Fruit fly (Drosophila melanogaster) whole organism, pupa: ENCODE measurements around the gene dnc.

Source experiments
- CG10348 ChIP-seq: fragments of 200-800 bp; sonication (Bioruptor generic); IDR thresholded peaks from 2 replicates; pipeline ENCODE4 v1.3.6; 2022; ENCODE audit warnings: missing biosample characterization, missing genetic modification characterization
- CG12605 ChIP-seq: fragments of 200-800 bp; sonication (Bioruptor generic); IDR thresholded peaks from 2 replicates; pipeline ENCODE4 v1.3.6; 2022; ENCODE audit warnings: missing biosample characterization, missing genetic modification characterization
- CG13204 ChIP-seq: fragments of 200-800 bp; sonication (Bioruptor generic); optimal IDR thresholded peaks from 2 replicates; lab custom pipeline; 2018; ENCODE audit warnings: missing biosample characterization, mild to moderate bottlenecking, missing genetic modification characterization, moderate library complexity
- CG14655 ChIP-seq: fragments of 200-800 bp; sonication (Bioruptor generic); optimal IDR thresholded peaks from 3 replicates; lab custom pipeline; 2017; ENCODE audit warnings: mild to moderate bottlenecking, missing biosample characterization, missing genetic modification reagents, missing genetic modification characterization
- CG15710 ChIP-seq: fragments of 200-800 bp; sonication (Bioruptor generic); optimal IDR thresholded peaks from 2 replicates; lab custom pipeline; 2018; ENCODE audit warnings: missing biosample characterization, mild to moderate bottlenecking, missing genetic modification characterization, moderate library complexity
- CG17806 ChIP-seq: fragments of 200-800 bp; sonication (Bioruptor generic); optimal IDR thresholded peaks from 2 replicates; lab custom pipeline; 2018; ENCODE audit warnings: missing biosample characterization, mild to moderate bottlenecking, missing genetic modification characterization, moderate library complexity
- CG32121 ChIP-seq: fragments of 200-800 bp; sonication (Bioruptor generic); IDR thresholded peaks from 2 replicates; pipeline ENCODE4 v1.3.6; 2022; ENCODE audit warnings: missing biosample characterization, missing genetic modification characterization
- CG34367 ChIP-seq: fragments of 200-800 bp; sonication (Bioruptor generic); optimal IDR thresholded peaks from 2 replicates; lab custom pipeline; 2018; ENCODE audit warnings: missing biosample characterization, mild to moderate bottlenecking, missing genetic modification characterization
- CG4496 ChIP-seq: fragments of 200-800 bp; sonication (Bioruptor generic); IDR thresholded peaks from 3 replicates; pipeline ENCODE4 v1.3.6; 2022; ENCODE audit warnings: missing biosample characterization, missing genetic modification characterization
- CG8159 ChIP-seq: fragments of 200-800 bp; sonication (Bioruptor generic); optimal IDR thresholded peaks from 3 replicates; lab custom pipeline; 2018; ENCODE audit warnings: missing biosample characterization, mild to moderate bottlenecking, missing genetic modification characterization, moderate library complexity
- CG8301 ChIP-seq: fragments of 200-800 bp; sonication (Bioruptor generic); optimal IDR thresholded peaks from 2 replicates; lab custom pipeline; 2018; ENCODE audit warnings: missing biosample characterization, mild to moderate bottlenecking, missing genetic modification characterization
- CG9948 ChIP-seq: fragments of 200-800 bp; sonication (Bioruptor generic); optimal IDR thresholded peaks from 2 replicates; lab custom pipeline; 2018; ENCODE audit warnings: missing biosample characterization, mild to moderate bottlenecking, missing genetic modification characterization, moderate library complexity
- D1 ChIP-seq: fragments of 200-800 bp; sonication (Bioruptor generic); optimal IDR thresholded peaks from 2 replicates; lab custom pipeline; 2018; ENCODE audit warnings: missing biosample characterization, mild to moderate bottlenecking, missing genetic modification characterization, moderate library complexity
- EcR ChIP-seq: fragments of 200-800 bp; sonication (Bioruptor generic); optimal IDR thresholded peaks from 3 replicates; lab custom pipeline; 2019; ENCODE audit warnings: missing biosample characterization, missing genetic modification characterization, mild to moderate bottlenecking, moderate library complexity, missing genetic modification reagents
- Ets98B ChIP-seq: fragments of 200-800 bp; sonication (Bioruptor generic); IDR thresholded peaks from 2 replicates; pipeline ENCODE4 v1.3.6; 2022; ENCODE audit warnings: missing biosample characterization, missing genetic modification characterization
- Pif1A ChIP-seq: fragments of 200-800 bp; sonication (Bioruptor generic); optimal IDR thresholded peaks from 3 replicates; lab custom pipeline; 2016; ENCODE audit warnings: missing biosample characterization, missing genetic modification characterization
- Pif1B ChIP-seq: fragments of 200-800 bp; sonication (Bioruptor generic); optimal IDR thresholded peaks from 3 replicates; lab custom pipeline; 2016; ENCODE audit warnings: missing biosample characterization, missing genetic modification characterization
- Snoo ChIP-seq: fragments of 200-800 bp; sonication (Bioruptor generic); optimal IDR thresholded peaks from 3 replicates; lab custom pipeline; 2017; ENCODE audit warnings: missing biosample characterization, mild to moderate bottlenecking, missing genetic modification characterization, inconsistent platforms
- fd96Ca ChIP-seq: fragments of 200-800 bp; sonication (Bioruptor generic); IDR thresholded peaks from 3 replicates; pipeline ENCODE4 v1.3.6; 2022; ENCODE audit warnings: missing biosample characterization, missing genetic modification characterization
- gl ChIP-seq: fragments of 200-800 bp; sonication (Bioruptor generic); optimal IDR thresholded peaks from 2 replicates; lab custom pipeline; 2018; ENCODE audit warnings: missing biosample characterization, mild to moderate bottlenecking, missing genetic modification characterization
- rn ChIP-seq: fragments of 200-800 bp; sonication (Bioruptor generic); IDR thresholded peaks from 2 replicates; pipeline ENCODE4 v1.3.6; 2022; ENCODE audit warnings: missing biosample characterization, missing genetic modification characterization

dnc gene

DNA sequence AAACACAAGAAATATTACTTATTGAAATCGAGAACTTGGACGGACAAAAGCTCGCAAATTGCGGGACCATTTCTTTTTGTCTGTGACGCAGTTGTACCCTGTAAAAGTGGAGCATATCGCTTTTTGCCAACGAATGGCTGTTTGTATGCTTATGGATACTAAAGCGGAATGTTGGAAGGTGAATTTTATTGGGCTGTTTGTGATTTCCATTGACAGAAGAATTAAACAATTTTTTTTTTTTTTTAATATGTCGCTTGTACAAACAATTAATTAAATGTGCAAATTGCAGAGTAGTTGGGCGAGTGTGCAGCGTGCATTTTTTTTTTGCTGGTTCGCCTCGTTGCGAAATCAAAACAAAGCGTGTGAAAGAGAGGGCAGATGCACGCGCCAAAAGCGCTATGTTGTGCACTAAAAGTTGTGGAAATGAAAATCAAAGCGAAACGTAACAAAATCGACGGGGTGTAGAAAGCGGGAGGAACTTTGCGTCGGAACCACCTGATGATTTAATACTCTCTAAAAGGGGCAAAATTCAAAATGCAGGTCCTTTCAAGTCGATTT is 195.1 kb downstream of the dnc start:
- TF ChIP-seq Ets98B (GFP tag; lab: Robert Waterston, UW) = peak; percentile 91
- peak; percentile 68 for TF ChIP-seq CG8301
- peak; percentile 90 for TF ChIP-seq fd96Ca (GFP tag; lab: Robert Waterston, UW)
- 0 out of 2 replicates have a peak, but pooled peaks have one; percentile 25 for TF ChIP-seq CG10348 (GFP tag; lab: Robert Waterston, UW)
- peak; percentile 67 for TF ChIP-seq CG9948 (tag; lab: Kevin White, UChicago)
- TF ChIP-seq EcR (GFP tag; lab: Kevin White, UChicago) = no peak
- peak; percentile 60; the same call in 1 of the 2 replicates for TF ChIP-seq CG12605
- TF ChIP-seq Pif1A (GFP tag; lab: Kevin White, UChicago) = peak; percentile 84
- peak; percentile 92 for TF ChIP-seq CG32121
- peak; percentile 69 for TF ChIP-seq rn (GFP tag; lab: Robert Waterston, UW)
- peak; percentile 72 for TF ChIP-seq Snoo (tag; lab: Kevin White, UChicago)
- peak; percentile 4 for TF ChIP-seq gl (tag; lab: Kevin White, UChicago)
- peak; percentile 76 for TF ChIP-seq Pif1B (GFP tag; lab: Kevin White, UChicago)
- TF ChIP-seq CG17806 (tag; lab: Kevin White, UChicago) = peak; percentile 63
- TF ChIP-seq D1 (tag; lab: Kevin White, UChicago) = peak; percentile 58
- peak; percentile 94 for TF ChIP-seq CG4496 (GFP tag; lab: Robert Waterston, UW)
- peak; percentile 44 for TF ChIP-seq CG34367 (tag; lab: Kevin White, UChicago)
- TF ChIP-seq CG13204 (GFP tag; lab: Kevin White, UChicago) = no peak
- peak; percentile 70 for TF ChIP-seq CG8159 (tag; lab: Kevin White, UChicago)
- peak; percentile 77 for TF ChIP-seq CG14655
- TF ChIP-seq CG15710 (tag; lab: Kevin White, UChicago) = peak; percentile 66

DNA sequence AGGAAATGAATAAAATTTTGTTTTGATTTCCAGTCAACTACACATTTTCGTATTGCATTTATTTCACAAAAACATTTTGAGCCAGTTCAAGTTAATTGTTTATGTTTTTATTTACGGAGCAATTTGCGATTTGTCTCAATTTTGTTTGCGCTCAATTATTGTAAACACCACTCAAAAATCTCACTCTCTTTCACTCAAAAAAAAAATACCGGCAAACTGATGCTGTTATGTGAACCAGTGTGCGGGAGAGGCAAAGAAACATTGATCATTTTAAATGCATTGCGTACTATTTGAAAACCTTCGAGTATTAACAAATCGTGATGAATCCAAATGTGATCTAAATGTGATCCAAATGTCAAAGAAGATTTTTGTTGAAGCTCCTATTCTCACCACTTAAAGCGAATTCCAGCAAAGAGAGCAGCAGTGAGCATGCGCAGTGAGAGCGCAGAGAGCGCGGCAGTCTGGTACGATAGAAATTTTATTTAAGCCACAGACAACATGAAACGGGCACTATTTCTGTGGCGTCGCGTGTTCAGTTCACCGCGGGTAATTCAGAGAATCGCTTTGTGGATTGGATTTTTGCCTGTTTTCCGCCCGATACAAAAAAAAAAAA is 196.5 kb downstream of the dnc start, which contains the start of gene Myc:
Myc (plus strand) TSS at position 504 of the 613 bp plus-strand sequence.
- TF ChIP-seq CG34367 (tag; lab: Kevin White, UChicago) (no peak), rn (GFP tag; lab: Robert Waterston, UW) (no peak), D1 (tag; lab: Kevin White, UChicago) (no peak), CG14655 (no peak), Pif1B (GFP tag; lab: Kevin White, UChicago) (peak; percentile 22), CG13204 (GFP tag; lab: Kevin White, UChicago) (no peak), CG32121 (peak; percentile 26; the same call in 1 of the 2 replicates), CG15710 (tag; lab: Kevin White, UChicago) (no peak), EcR (GFP tag; lab: Kevin White, UChicago) (no peak), CG8301 (no peak), Pif1A (GFP tag; lab: Kevin White, UChicago) (no peak), CG9948 (tag; lab: Kevin White, UChicago) (no peak), Snoo (tag; lab: Kevin White, UChicago) (no peak), fd96Ca (GFP tag; lab: Robert Waterston, UW) (peak; percentile 14; the same call in 1 of the 3 replicates), CG4496 (GFP tag; lab: Robert Waterston, UW) (peak; percentile 25; the same call in 1 of the 3 replicates), gl (tag; lab: Kevin White, UChicago) (peak; percentile 12), CG17806 (tag; lab: Kevin White, UChicago) (no peak), Ets98B (GFP tag; lab: Robert Waterston, UW) (peak; percentile 22; the same call in 1 of the 2 replicates), CG10348 (GFP tag; lab: Robert Waterston, UW) (no peak), CG12605 (peak; percentile 62)

DNA sequence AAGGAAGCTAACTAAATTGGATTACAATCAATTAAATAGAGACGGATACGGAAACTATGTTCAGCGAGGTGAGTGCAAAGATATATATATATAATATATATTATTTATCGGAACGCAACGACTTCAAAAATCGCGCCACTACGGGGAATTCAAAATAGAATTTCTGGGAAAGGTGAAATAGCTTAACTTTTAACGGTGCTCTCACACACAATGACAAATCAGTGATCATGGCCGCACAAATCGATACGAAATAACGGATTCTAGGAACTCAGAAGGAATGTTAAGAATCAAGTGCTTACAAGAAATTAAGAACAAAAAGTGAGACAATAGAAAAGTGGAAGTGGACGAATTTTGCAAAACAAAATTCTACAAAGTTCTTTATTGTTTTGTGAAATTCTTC is 197.4 kb downstream of the dnc start:
- no peak for TF ChIP-seq Pif1B (GFP tag; lab: Kevin White, UChicago)
- no peak for TF ChIP-seq CG17806 (tag; lab: Kevin White, UChicago)

DNA sequence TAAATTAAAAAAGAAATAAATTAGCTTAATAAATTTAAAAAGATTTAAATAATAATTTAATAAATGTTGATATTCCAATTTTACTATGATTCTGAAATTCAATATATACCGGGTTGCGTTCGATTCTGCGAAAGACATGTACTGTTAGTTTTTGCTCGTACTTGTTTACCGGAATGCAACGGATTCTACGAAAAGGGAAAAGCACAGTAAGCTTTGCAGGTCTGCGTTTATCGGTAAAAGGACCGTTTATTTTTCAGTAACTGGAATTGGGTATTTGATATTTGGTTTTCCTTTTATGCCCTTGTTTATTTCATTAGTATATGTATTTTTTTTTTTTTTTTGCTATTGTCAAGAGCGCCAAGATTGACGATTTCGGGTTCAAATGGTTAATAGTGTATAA is 198.0 kb downstream of the dnc start:
- TF ChIP-seq CG4496 (GFP tag; lab: Robert Waterston, UW) = no peak
- TF ChIP-seq CG13204 (GFP tag; lab: Kevin White, UChicago) = no peak
- TF ChIP-seq D1 (tag; lab: Kevin White, UChicago) = no peak
- TF ChIP-seq Snoo (tag; lab: Kevin White, UChicago) = no peak
- TF ChIP-seq CG10348 (GFP tag; lab: Robert Waterston, UW) = no peak
- no peak for TF ChIP-seq CG17806 (tag; lab: Kevin White, UChicago)
- no peak for TF ChIP-seq gl (tag; lab: Kevin White, UChicago)
- no peak for TF ChIP-seq rn (GFP tag; lab: Robert Waterston, UW)
- no peak for TF ChIP-seq CG8301
- TF ChIP-seq Pif1B (GFP tag; lab: Kevin White, UChicago) = no peak
- TF ChIP-seq CG34367 (tag; lab: Kevin White, UChicago) = no peak
- no peak for TF ChIP-seq CG15710 (tag; lab: Kevin White, UChicago)

DNA sequence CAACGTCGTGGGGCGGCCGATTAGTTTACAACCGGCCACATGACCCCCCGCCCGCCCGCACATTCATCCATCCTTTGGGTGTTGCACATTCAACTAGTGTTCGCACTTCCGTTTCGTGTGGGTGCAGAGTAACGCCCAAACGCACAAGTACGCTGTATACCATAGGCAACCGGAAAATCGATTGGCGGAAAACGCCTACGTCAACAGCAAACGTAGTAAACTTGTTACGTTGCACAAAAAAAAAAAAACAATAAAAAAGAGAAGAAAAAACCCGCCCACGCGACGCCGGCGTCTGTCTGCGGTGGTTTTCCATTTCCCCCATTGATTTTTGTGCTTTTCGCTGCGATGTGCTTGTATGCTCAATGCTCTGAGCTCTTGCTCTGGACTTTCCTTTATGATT is 200.2 kb downstream of the dnc start:
- no peak for TF ChIP-seq Pif1A (GFP tag; lab: Kevin White, UChicago)
- TF ChIP-seq CG4496 (GFP tag; lab: Robert Waterston, UW) = peak; percentile 59; the same call in 2 of the 3 replicates
- TF ChIP-seq CG13204 (GFP tag; lab: Kevin White, UChicago) = no peak
- peak; percentile 30; the same call in 1 of the 2 replicates for TF ChIP-seq Ets98B (GFP tag; lab: Robert Waterston, UW)
- TF ChIP-seq rn (GFP tag; lab: Robert Waterston, UW) = no peak
- TF ChIP-seq fd96Ca (GFP tag; lab: Robert Waterston, UW) = 0 out of 3 replicates have a peak, but pooled peaks have one; percentile 13
- TF ChIP-seq CG12605 = peak; percentile 35; the same call in 1 of the 2 replicates
